Worm (Caenorhabditis elegans): ENCODE measurements around the gene drr-2.

DNA sequence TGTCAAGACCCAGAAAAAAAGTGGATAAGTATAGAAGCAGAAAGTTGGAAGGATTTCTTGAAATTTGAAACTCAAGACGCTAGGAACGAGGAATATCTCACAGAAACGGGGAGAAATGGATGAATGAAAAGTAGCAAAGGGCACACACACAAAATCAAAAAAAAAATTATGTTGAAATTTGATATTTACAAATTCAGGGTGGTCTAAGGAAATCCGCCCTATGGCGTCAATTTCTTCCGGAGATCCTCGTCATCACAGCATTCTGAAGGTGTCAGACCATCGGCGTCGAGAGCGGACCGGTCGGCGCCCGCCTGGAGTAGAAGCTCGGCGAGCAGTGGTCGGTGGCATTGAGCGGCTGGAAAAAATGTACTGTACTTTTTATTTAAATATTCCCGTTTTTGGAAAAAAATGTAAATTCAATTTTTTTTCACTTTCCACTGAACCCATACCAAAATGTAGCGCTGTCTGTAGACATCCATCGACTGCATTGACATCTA lies 3.3 kb downstream of the drr-2 start:
- TF ChIP-seq F39B2.1 (GFP tag; IDR thresholded peaks at IDR 0.05) = no peak
- TF ChIP-seq hlh-26 (GFP tag; conservative IDR thresholded peaks at IDR 0.05) = no peak
- no peak for TF ChIP-seq F52B5.7 (tag; optimal IDR thresholded peaks at IDR 0.05)
- no peak for TF ChIP-seq lir-1 (GFP tag; conservative IDR thresholded peaks at IDR 0.05)
- TF ChIP-seq die-1 (tag; optimal IDR thresholded peaks at IDR 0.05) = no peak
- TF ChIP-seq F23B12.7 (tag; optimal IDR thresholded peaks at IDR 0.05; ENCODE audit: insufficient read depth) = no peak
- no peak for TF ChIP-seq unc-62 (GFP tag; optimal IDR thresholded peaks at IDR 0.05)
- TF ChIP-seq snpc-4 (GFP tag; optimal IDR thresholded peaks at IDR 0.05) = no peak
- no peak for TF ChIP-seq snpc-4 (tag; optimal IDR thresholded peaks at IDR 0.05)
- no peak for TF ChIP-seq ceh-27 (GFP tag; optimal IDR thresholded peaks at IDR 0.05)
- TF ChIP-seq ama-1 (optimal IDR thresholded peaks at IDR 0.05) = no peak
- no peak for TF ChIP-seq ama-1 (GFP tag; optimal IDR thresholded peaks at IDR 0.05)
- no peak for TF ChIP-seq zim-3 (tag; optimal IDR thresholded peaks at IDR 0.05)
